Fruit fly (Drosophila melanogaster): ENCODE results near the gene Ssu72.

Gene Ssu72

DNA sequence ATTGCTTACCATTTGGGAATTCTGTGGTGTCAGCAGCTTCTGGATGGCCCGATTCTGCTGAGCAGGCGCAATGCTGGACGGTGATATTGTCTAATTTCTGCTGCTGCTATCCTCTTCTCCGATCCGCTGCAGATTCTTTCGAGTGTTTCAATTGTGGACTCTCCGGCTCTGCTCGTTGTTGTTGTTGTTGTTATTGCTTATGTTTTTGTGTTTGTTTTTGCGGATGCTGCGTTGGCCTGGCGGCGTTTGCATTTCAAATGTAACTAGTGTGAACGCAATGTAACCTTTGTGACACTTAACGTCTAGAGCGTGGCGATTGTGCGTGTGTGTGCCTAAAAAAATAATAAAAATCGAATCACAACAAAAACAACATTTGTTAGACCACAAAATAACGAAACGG, 47.6 kb downstream of the Ssu72 start:
- TF ChIP-seq CG8478 (optimal IDR thresholded peaks at IDR 0.05) (no peak), psq (optimal IDR thresholded peaks at IDR 0.05) (no peak), EcR (GFP tag; optimal IDR thresholded peaks at IDR 0.05) (no peak), pan (optimal IDR thresholded peaks at IDR 0.05) (no peak), Dll (optimal IDR thresholded peaks at IDR 0.05) (no peak), usp (GFP tag; optimal IDR thresholded peaks at IDR 0.05) (no peak)

DNA sequence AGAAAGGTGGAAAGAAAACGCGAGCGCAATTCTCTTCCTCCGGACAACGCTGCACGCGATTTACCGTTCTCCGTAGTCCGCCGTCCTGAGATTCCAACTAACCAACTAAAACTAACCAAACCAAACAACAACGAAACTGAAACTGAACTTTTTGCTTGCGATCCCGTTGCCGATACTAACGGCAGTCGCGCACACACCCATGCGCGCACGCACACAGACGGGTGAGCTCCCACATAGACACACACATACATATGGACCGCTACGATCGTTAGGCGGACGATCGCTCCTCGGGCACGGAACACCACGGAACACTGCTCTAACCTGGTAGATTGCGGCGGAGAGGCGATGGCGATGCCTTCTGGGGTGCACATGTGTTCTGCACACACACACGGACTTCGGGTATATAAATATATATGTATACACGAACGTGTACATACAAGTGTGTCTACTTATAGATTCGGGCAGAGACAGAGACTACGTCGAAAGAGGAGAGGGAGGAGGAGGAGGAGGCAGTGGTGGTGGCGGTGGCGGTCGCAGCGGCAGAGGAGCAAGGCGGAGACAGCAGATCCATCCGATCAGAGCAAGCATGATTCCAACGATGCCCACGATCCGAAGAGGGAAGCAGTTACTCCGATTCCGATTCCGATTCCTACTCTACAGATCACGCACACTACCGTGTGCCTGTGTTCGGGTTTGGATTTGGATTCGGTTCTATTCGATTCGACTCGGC, 48.7 kb downstream of the Ssu72 start, which contains the start of gene meso18E:
Gene meso18E (minus strand): TSS at position 148 of the 730 bp plus-strand sequence.
- no peak for TF ChIP-seq EcR (GFP tag; optimal IDR thresholded peaks at IDR 0.05)
- no peak for TF ChIP-seq psq (optimal IDR thresholded peaks at IDR 0.05)
- TF ChIP-seq Dll (optimal IDR thresholded peaks at IDR 0.05), result no peak
- TF ChIP-seq usp (GFP tag; optimal IDR thresholded peaks at IDR 0.05), result no peak
- TF ChIP-seq pan (optimal IDR thresholded peaks at IDR 0.05), result no peak
- TF ChIP-seq CG8478 (optimal IDR thresholded peaks at IDR 0.05), result no peak

DNA sequence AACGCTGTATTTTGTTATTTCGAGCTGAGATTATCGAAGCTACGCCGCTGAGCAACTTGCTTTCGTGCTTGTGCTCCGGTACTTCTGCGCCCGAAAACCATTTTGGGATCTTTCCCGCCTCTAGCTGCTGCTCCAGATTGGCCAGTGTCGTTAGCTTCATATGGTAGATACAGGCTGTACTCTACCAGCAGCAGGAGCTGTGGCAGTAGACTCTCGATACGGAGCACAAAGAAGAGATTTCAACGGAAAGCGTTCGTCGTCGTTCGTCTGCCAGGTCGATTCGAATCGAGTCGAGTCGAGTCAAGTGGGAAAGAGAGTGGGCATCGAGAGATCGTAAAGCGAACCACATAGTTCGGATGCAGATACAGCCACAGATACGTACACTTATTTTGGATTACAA, 50.5 kb downstream of the Ssu72 start:
- no peak for TF ChIP-seq psq (optimal IDR thresholded peaks at IDR 0.05)
- TF ChIP-seq pan (optimal IDR thresholded peaks at IDR 0.05), result no peak
- no peak for TF ChIP-seq usp (GFP tag; optimal IDR thresholded peaks at IDR 0.05)
- TF ChIP-seq Dll (optimal IDR thresholded peaks at IDR 0.05), result no peak
- no peak for TF ChIP-seq EcR (GFP tag; optimal IDR thresholded peaks at IDR 0.05)
- TF ChIP-seq CG8478 (optimal IDR thresholded peaks at IDR 0.05), result no peak
